Worm (Caenorhabditis elegans) whole organism, young adult: ENCODE data around the gene Y45G5AM.9.
A peak's percentile ranks its signal among the peaks of the same experiment; 100 is the strongest.

Experiments
- B0261.1 ChIP-seq: sonication (generic microtip); optimal IDR thresholded peaks from 2 replicates; lab custom pipeline; 2016; ENCODE audit warnings: mild to moderate bottlenecking, missing genetic modification characterization, moderate library complexity, missing compliant biosample characterization
- F10E7.11 ChIP-seq: sonication (generic microtip); optimal IDR thresholded peaks from 2 replicates; lab custom pipeline; 2017; ENCODE audit warnings: mild to moderate bottlenecking, missing genetic modification characterization, moderate library complexity, missing compliant biosample characterization
- F37B4.10 ChIP-seq: fragments of 200-800 bp; sonication (Bioruptor generic); IDR thresholded peaks from 2 replicates; pipeline ENCODE4 v1.3.6; 2022; ENCODE audit warnings: missing genetic modification characterization, missing compliant biosample characterization
- F52B5.7 ChIP-seq: sonication (generic microtip); optimal IDR thresholded peaks from 2 replicates; lab custom pipeline; 2016; ENCODE audit warnings: mild to moderate bottlenecking, missing genetic modification characterization, missing compliant biosample characterization
- F57C9.4 ChIP-seq: sonication (generic microtip); optimal IDR thresholded peaks from 2 replicates; lab custom pipeline; 2017; ENCODE audit warnings: mild to moderate bottlenecking, missing genetic modification characterization, missing compliant biosample characterization
- K11D2.4 ChIP-seq: fragments of 200-800 bp; sonication (Bioruptor generic); IDR thresholded peaks from 2 replicates; pipeline ENCODE4 v1.3.6; 2022; ENCODE audit warnings: missing genetic modification reagents, missing genetic modification characterization, missing compliant biosample characterization
- Y67H2A.10 ChIP-seq: fragments of 200-800 bp; sonication (Bioruptor generic); conservative IDR thresholded peaks from 2 replicates; pipeline ENCODE4 v1.3.6; 2022; ENCODE audit warnings: missing genetic modification reagents, missing genetic modification characterization, missing compliant biosample characterization
- Y95B8A.8 ChIP-seq: fragments of 200-800 bp; sonication (Bioruptor generic); IDR thresholded peaks from 2 replicates; pipeline ENCODE4 v1.3.6; 2022; ENCODE audit warnings: missing genetic modification reagents, missing genetic modification characterization, missing compliant biosample characterization
- akir-1 ChIP-seq: fragments of 200-800 bp; sonication (Bioruptor generic); optimal IDR thresholded peaks from 2 replicates; lab custom pipeline; 2018; ENCODE audit warnings: mild to moderate bottlenecking, missing genetic modification characterization, moderate library complexity, missing compliant biosample characterization
- ama-1 ChIP-seq, 3 experiments: fragments of 150-350 bp in 1 of 3; sonication (generic microtip) in 2 of 3; optimal IDR thresholded peaks; 2 replicates each; lab custom pipeline; 2014 to 2018; ENCODE audit warnings: missing biosample characterization in 2 of 3, missing genetic modification characterization in 2 of 3, missing genetic modification reagents in 2 of 3
- atf-7 ChIP-seq: sonication (generic microtip); optimal IDR thresholded peaks from 2 replicates; lab custom pipeline; 2017; ENCODE audit warnings: mild to moderate bottlenecking, missing genetic modification characterization, missing compliant biosample characterization
- bed-1 ChIP-seq: fragments of 200-800 bp; sonication (Bioruptor generic); IDR thresholded peaks from 2 replicates; pipeline ENCODE4 v1.3.6; 2022; ENCODE audit warnings: missing genetic modification reagents, missing genetic modification characterization, missing compliant biosample characterization
- bed-2 ChIP-seq: fragments of 200-800 bp; sonication (Bioruptor generic); IDR thresholded peaks from 2 replicates; pipeline ENCODE4 v1.3.6; 2022; ENCODE audit warnings: missing genetic modification reagents, missing genetic modification characterization, missing compliant biosample characterization
- ccch-3 ChIP-seq: fragments of 200-800 bp; sonication (Bioruptor generic); optimal IDR thresholded peaks from 2 replicates; lab custom pipeline; 2018; ENCODE audit warnings: mild to moderate bottlenecking, missing genetic modification characterization, missing compliant biosample characterization
- cebp-2 ChIP-seq: fragments of 200-800 bp; sonication (Bioruptor generic); IDR thresholded peaks from 2 replicates; pipeline ENCODE4 v1.3.6; 2022; ENCODE audit warnings: missing genetic modification characterization, missing compliant biosample characterization
- ceh-27 ChIP-seq: fragments of 200-800 bp; sonication (Bioruptor generic); optimal IDR thresholded peaks from 2 replicates; lab custom pipeline; 2018; ENCODE audit warnings: mild to moderate bottlenecking, missing genetic modification characterization, moderate library complexity, missing compliant biosample characterization
- ceh-58 ChIP-seq: fragments of 200-800 bp; sonication (Bioruptor generic); IDR thresholded peaks from 2 replicates; pipeline ENCODE4 v1.3.6; 2022; ENCODE audit warnings: missing genetic modification characterization, missing compliant biosample characterization
- egl-18 ChIP-seq: fragments of 200-800 bp; sonication (Bioruptor generic); IDR thresholded peaks from 2 replicates; pipeline ENCODE4 v1.3.6; 2022; ENCODE audit warnings: missing genetic modification reagents, missing genetic modification characterization, missing compliant biosample characterization
- egrh-3 ChIP-seq: fragments of 200-800 bp; sonication (Bioruptor generic); IDR thresholded peaks from 2 replicates; pipeline ENCODE4 v1.3.6; 2022; ENCODE audit warnings: missing genetic modification reagents, missing genetic modification characterization, missing compliant biosample characterization
- gei-17 ChIP-seq: fragments of 200-800 bp; sonication (Bioruptor generic); optimal IDR thresholded peaks from 2 replicates; lab custom pipeline; 2018; ENCODE audit warnings: mild to moderate bottlenecking, missing genetic modification characterization, missing compliant biosample characterization
- hlh-26 ChIP-seq: fragments of 200-800 bp; sonication (Bioruptor generic); conservative IDR thresholded peaks from 2 replicates; pipeline ENCODE4 v1.3.6; 2022; ENCODE audit warnings: missing genetic modification reagents, missing genetic modification characterization, missing compliant biosample characterization
- hmg-1.2 ChIP-seq: fragments of 200-800 bp; sonication (Bioruptor generic); IDR thresholded peaks from 2 replicates; pipeline ENCODE4 v1.3.6; 2022; ENCODE audit warnings: missing genetic modification reagents, missing genetic modification characterization, missing compliant biosample characterization
- lag-1 ChIP-seq: fragments of 200-800 bp; sonication (Bioruptor generic); IDR thresholded peaks from 2 replicates; pipeline ENCODE4 v1.3.6; 2022; ENCODE audit warnings: missing genetic modification reagents, missing genetic modification characterization, missing compliant biosample characterization
- lsy-27 ChIP-seq: sonication (generic microtip); optimal IDR thresholded peaks from 2 replicates; lab custom pipeline; 2017; ENCODE audit warnings: missing genetic modification characterization, mild to moderate bottlenecking, missing compliant biosample characterization, antibody characterized with exemption, missing genotype, borderline replicate concordance; ENCODE audit not compliant: insufficient read depth
- nfyb-1 ChIP-seq: fragments of 200-800 bp; sonication (Bioruptor generic); IDR thresholded peaks from 2 replicates; pipeline ENCODE4 v1.3.6; 2022; ENCODE audit warnings: missing genetic modification reagents, missing genetic modification characterization, missing compliant biosample characterization
- rec-8 ChIP-seq, 2 experiments: sonication (generic microtip); optimal IDR thresholded peaks; 2 replicates each; lab custom pipeline; 2016; ENCODE audit warnings: mild to moderate bottlenecking in 2 of 2, missing genetic modification characterization in 2 of 2, missing genetic modification reagents in 2 of 2, missing genotype in 2 of 2, missing biosample characterization in 1 of 2, missing compliant biosample characterization in 1 of 2, moderate library complexity in 1 of 2
- sdz-38 ChIP-seq: sonication (generic microtip); optimal IDR thresholded peaks from 2 replicates; lab custom pipeline; 2016; ENCODE audit warnings: missing genotype, missing genetic modification characterization, missing compliant biosample characterization
- sea-2 ChIP-seq: fragments of 200-800 bp; sonication (Bioruptor generic); IDR thresholded peaks from 2 replicates; pipeline ENCODE4 v1.3.6; 2022; ENCODE audit warnings: missing genetic modification characterization, missing compliant biosample characterization
- snpc-1.1 ChIP-seq: sonication (generic microtip); optimal IDR thresholded peaks from 2 replicates; lab custom pipeline; 2017; ENCODE audit warnings: missing genetic modification characterization, mild to moderate bottlenecking, missing compliant biosample characterization, antibody characterized with exemption, moderate library complexity, missing genotype, missing genetic modification reagents; ENCODE audit not compliant: insufficient read depth
- snpc-4 ChIP-seq, 5 experiments: fragments of 150-350 bp in 1 of 5; sonication (generic microtip) in 4 of 5; optimal IDR thresholded peaks; 2 replicates each; lab custom pipeline; 2014 to 2018; ENCODE audit warnings: missing genetic modification characterization in 5 of 5, missing biosample characterization in 3 of 5, antibody characterized with exemption in 2 of 5, mild to moderate bottlenecking in 2 of 5, missing compliant biosample characterization in 2 of 5, missing genotype in 2 of 5, moderate library complexity in 2 of 5, missing genetic modification reagents in 1 of 5
- sptf-2 ChIP-seq: fragments of 200-800 bp; sonication (Bioruptor generic); optimal IDR thresholded peaks from 2 replicates; lab custom pipeline; 2018; ENCODE audit warnings: mild to moderate bottlenecking, missing genetic modification characterization, missing compliant biosample characterization
- tbx-9 ChIP-seq: sonication (generic microtip); optimal IDR thresholded peaks from 2 replicates; lab custom pipeline; 2016; ENCODE audit warnings: borderline replicate concordance, missing genetic modification characterization, inconsistent platforms, missing compliant biosample characterization
- ztf-26 ChIP-seq: sonication (generic microtip); optimal IDR thresholded peaks from 2 replicates; lab custom pipeline; 2017; ENCODE audit warnings: missing genetic modification characterization, missing compliant biosample characterization
- ztf-28 ChIP-seq: fragments of 200-800 bp; sonication (Bioruptor generic); IDR thresholded peaks from 2 replicates; pipeline ENCODE4 v1.3.6; 2022; ENCODE audit warnings: missing genetic modification reagents, missing genetic modification characterization, missing compliant biosample characterization
- ztf-6 ChIP-seq: fragments of 200-800 bp; sonication (Bioruptor generic); IDR thresholded peaks from 2 replicates; pipeline ENCODE4 v1.3.6; 2022; ENCODE audit warnings: missing genetic modification reagents, missing genetic modification characterization, missing compliant biosample characterization

The Y45G5AM.9 gene

DNA sequence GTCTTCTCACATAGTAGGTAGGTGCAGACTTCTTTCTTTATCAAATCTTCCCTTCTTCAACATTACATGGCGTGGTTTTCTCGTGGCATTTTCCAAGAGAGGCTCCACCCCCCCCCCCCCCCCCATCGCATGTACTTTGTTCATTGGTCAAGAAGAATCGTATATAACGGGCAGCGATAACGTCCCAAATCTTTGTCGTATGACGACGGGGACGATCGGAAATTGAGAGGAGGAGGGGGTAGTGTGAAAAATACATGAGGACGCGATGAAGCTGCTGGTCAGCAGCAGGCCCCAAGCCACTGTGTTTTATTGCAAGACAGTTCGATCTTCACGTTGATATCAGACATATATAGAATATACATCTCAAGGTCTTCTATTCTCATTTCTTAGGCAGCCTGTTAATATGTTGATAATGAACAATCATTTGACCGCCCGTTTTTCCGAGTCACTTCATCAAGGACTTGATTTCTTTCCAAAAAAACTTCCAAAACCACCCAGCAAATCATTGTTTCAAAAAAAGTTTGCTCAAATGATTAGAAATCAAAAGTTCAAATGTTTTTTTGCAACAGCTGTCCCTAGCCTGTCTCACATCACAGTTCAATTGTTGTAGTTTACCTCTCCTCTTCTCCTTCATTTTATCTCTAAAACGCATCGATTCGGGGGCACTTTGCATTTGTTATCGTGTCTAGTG, 7.8 kb downstream of the Y45G5AM.9 start (continued):
- no peak for TF ChIP-seq ceh-27
- no peak for TF ChIP-seq Y67H2A.10 (GFP tag; lab: Robert Waterston, UW)
- TF ChIP-seq ztf-28 (GFP tag; lab: Robert Waterston, UW): no peak
- no peak for TF ChIP-seq B0261.1 (tag; lab: Kevin White, UChicago)
- no peak for TF ChIP-seq F52B5.7 (tag; lab: Kevin White, UChicago)
- no peak for TF ChIP-seq ztf-6 (GFP tag; lab: Robert Waterston, UW)
- TF ChIP-seq F10E7.11 (tag; lab: Kevin White, UChicago): no peak
- TF ChIP-seq F37B4.10 (GFP tag; lab: Robert Waterston, UW): no peak
- TF ChIP-seq gei-17 (GFP tag; lab: Kevin White, UChicago): no peak
- no peak for TF ChIP-seq bed-1 (GFP tag; lab: Robert Waterston, UW)

DNA sequence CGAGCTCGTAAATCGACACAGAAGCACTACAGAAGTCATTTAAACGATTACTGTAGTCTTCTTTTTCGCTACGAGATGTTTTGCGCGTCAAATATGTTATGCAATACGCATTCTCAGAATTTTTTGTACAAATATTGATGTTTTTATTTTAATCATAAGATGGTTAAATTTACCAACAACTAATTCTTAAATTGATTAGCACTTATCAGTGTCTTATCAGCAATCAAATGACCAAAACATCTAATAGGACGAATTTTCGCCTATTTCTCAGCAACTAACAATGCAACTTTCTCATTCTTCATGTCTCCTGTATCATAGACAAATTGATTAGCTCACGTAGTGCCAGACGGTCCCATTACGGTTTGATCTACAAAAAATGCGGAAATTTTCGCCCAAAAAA, 8.6 kb downstream of the Y45G5AM.9 start:
- TF ChIP-seq sdz-38 (tag; lab: Kevin White, UChicago) (no peak), atf-7 (tag; lab: Kevin White, UChicago) (no peak), lsy-27 (no peak), F37B4.10 (GFP tag; lab: Robert Waterston, UW) (no peak), rec-8 (tag; optimal IDR thresholded peaks at IDR 0.05; lab: Kevin White, UChicago) (no peak), sptf-2 (GFP tag; lab: Kevin White, UChicago) (no peak), akir-1 (GFP tag; lab: Kevin White, UChicago) (no peak), sea-2 (no peak), ama-1 (optimal IDR thresholded peaks at IDR 0.05; lab: Kevin White, UChicago) (no peak), ama-1 (GFP tag; optimal IDR thresholded peaks at IDR 0.05; lab: Kevin White, UChicago) (no peak), F57C9.4 (no peak), ccch-3 (no peak), ztf-6 (GFP tag; lab: Robert Waterston, UW) (no peak), cebp-2 (GFP tag; lab: Robert Waterston, UW) (no peak), egl-18 (GFP tag; lab: Robert Waterston, UW) (no peak), bed-2 (GFP tag; lab: Robert Waterston, UW) (no peak), hlh-26 (no peak)

ce11 chrV:4182546-4182945, 11.9 kb downstream of the Y45G5AM.9 start:
- TF ChIP-seq tbx-9 (tag; lab: Kevin White, UChicago) (no peak), F52B5.7 (tag; lab: Kevin White, UChicago) (no peak), ztf-28 (GFP tag; lab: Robert Waterston, UW) (no peak), lag-1 (GFP tag; lab: Robert Waterston, UW) (no peak), gei-17 (GFP tag; lab: Kevin White, UChicago) (no peak), snpc-1.1 (tag; lab: Kevin White, UChicago) (peak; percentile 40), ztf-26 (tag; lab: Kevin White, UChicago) (no peak), Y95B8A.8 (GFP tag; lab: Robert Waterston, UW) (no peak), ceh-58 (GFP tag; lab: Robert Waterston, UW) (no peak), nfyb-1 (GFP tag; lab: Robert Waterston, UW) (no peak), snpc-4 (GFP tag; optimal IDR thresholded peaks at IDR 0.05; lab: Kevin White, UChicago) (no peak), snpc-4 (tag; optimal IDR thresholded peaks at IDR 0.05; lab: Kevin White, UChicago) (peak in 2 of 4 experiments; percentile 86 to 89), egrh-3 (GFP tag; lab: Robert Waterston, UW) (peak; percentile 73), K11D2.4 (no peak), hmg-1.2 (GFP tag; lab: Robert Waterston, UW) (peak; percentile 54)
